Worm (Caenorhabditis elegans): ENCODE results near the gene T03G6.1.

The T03G6.1 gene

ce11 chrX:2620280-2620679 is 12.3 kb downstream of the T03G6.1 start:
- no peak for TF ChIP-seq tab-1 (GFP tag; IDR thresholded peaks at IDR 0.05)
- no peak for TF ChIP-seq klf-2 (GFP tag; conservative IDR thresholded peaks at IDR 0.05)
- no peak for TF ChIP-seq ztf-29 (GFP tag; IDR thresholded peaks at IDR 0.05)
- TF ChIP-seq flt-1 (GFP tag; IDR thresholded peaks at IDR 0.05) = no peak
- TF ChIP-seq med-1 (GFP tag; optimal IDR thresholded peaks at IDR 0.05; ENCODE audit: insufficient read depth) = no peak
- TF ChIP-seq ztf-23 (GFP tag; IDR thresholded peaks at IDR 0.05) = no peak
- TF ChIP-seq T22C8.4 (GFP tag; IDR thresholded peaks at IDR 0.05) = no peak
- TF ChIP-seq cog-1 (tag; optimal IDR thresholded peaks at IDR 0.05) = no peak
- TF ChIP-seq ref-1 (GFP tag; conservative IDR thresholded peaks at IDR 0.05) = no peak

DNA sequence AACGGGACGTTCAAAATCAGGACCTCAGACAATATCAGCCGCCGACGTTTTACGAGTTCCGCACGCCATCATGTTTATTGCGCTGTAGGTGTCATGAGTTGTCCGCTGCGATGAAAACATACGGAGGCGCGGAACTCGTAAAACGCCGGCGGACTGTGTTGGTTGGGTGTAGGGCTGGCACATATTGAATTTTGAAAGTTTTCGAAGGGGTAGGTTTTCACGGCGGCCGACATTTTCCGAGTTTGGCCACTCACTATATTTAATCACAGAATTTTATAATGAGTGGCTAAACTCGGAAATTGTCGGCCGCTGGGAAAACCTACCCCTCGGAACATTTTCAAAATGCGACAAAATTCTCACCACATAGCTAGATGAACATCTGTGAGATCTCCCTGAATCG is 18.1 kb downstream of the T03G6.1 start:
- TF ChIP-seq cog-1 (tag; optimal IDR thresholded peaks at IDR 0.05) (no peak), T22C8.4 (GFP tag; IDR thresholded peaks at IDR 0.05) (no peak), tab-1 (GFP tag; IDR thresholded peaks at IDR 0.05) (no peak), flt-1 (GFP tag; IDR thresholded peaks at IDR 0.05) (no peak), klf-2 (GFP tag; conservative IDR thresholded peaks at IDR 0.05) (no peak), ztf-23 (GFP tag; IDR thresholded peaks at IDR 0.05) (no peak), med-1 (GFP tag; optimal IDR thresholded peaks at IDR 0.05; ENCODE audit: insufficient read depth) (no peak), ref-1 (GFP tag; conservative IDR thresholded peaks at IDR 0.05) (no peak), ztf-29 (GFP tag; IDR thresholded peaks at IDR 0.05) (no peak)

DNA sequence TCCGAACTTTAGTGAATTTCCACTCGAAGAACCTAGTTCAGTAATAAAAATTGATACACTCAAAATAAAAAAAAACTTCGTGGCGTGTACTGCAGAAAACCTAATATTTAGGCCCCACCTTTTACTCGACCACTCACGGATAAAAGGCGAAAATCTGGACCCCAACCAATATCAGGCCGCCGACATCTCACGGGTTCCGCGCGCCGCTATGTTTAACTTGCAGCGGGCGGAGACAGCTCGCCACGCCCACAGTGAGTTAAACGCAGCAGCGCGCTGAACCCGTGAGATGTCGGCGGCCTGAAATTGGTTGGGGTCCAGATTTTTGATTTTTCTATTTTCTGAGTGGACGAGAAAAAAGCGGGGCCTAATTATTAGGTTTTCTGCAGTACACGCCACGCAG is 24.8 kb downstream of the T03G6.1 start:
- TF ChIP-seq T22C8.4 (GFP tag; IDR thresholded peaks at IDR 0.05) (no peak), tab-1 (GFP tag; IDR thresholded peaks at IDR 0.05) (no peak), flt-1 (GFP tag; IDR thresholded peaks at IDR 0.05) (no peak), cog-1 (tag; optimal IDR thresholded peaks at IDR 0.05) (no peak), klf-2 (GFP tag; conservative IDR thresholded peaks at IDR 0.05) (no peak)

- TF ChIP-seq ztf-23 (GFP tag; IDR thresholded peaks at IDR 0.05) = no peak
Measured at ce11 chrX:2640556-2640955, 32.5 kb downstream of the T03G6.1 start.

DNA sequence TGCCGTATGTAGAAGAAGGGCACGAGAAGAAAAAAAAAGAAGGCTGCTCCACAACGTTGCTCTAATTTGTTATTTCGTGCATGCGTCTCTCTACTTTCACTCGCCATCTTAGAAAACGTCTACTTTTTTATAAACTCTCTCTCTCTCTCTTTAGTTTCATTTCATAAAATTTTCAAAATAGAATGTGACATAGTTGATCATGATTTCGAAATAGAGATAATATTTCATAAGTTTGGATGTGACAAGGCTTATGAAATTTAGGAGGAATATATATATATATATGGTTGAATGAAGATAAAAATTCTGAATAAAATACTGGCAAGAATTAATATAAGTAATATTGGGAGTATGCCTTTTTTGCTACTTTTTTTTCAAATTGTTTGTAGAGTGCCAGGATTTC is 33.1 kb downstream of the T03G6.1 start:
- TF ChIP-seq cog-1 (tag; optimal IDR thresholded peaks at IDR 0.05) (no peak), ref-1 (GFP tag; conservative IDR thresholded peaks at IDR 0.05) (no peak), flt-1 (GFP tag; IDR thresholded peaks at IDR 0.05) (no peak), T22C8.4 (GFP tag; IDR thresholded peaks at IDR 0.05) (no peak)

- TF ChIP-seq cog-1 (tag; optimal IDR thresholded peaks at IDR 0.05) (no peak), tab-1 (GFP tag; IDR thresholded peaks at IDR 0.05) (no peak), klf-2 (GFP tag; conservative IDR thresholded peaks at IDR 0.05) (no peak), ztf-29 (GFP tag; IDR thresholded peaks at IDR 0.05) (no peak), T22C8.4 (GFP tag; IDR thresholded peaks at IDR 0.05) (no peak), ref-1 (GFP tag; conservative IDR thresholded peaks at IDR 0.05) (no peak), med-1 (GFP tag; optimal IDR thresholded peaks at IDR 0.05; ENCODE audit: insufficient read depth) (no peak), ztf-23 (GFP tag; IDR thresholded peaks at IDR 0.05) (no peak), flt-1 (GFP tag; IDR thresholded peaks at IDR 0.05) (no peak)
Measured at ce11 chrX:2654334-2654733, 46.3 kb downstream of the T03G6.1 start.
